Fruit fly (Drosophila melanogaster): Measurements from ENCODE around the gene Sdic4.

Gene Sdic4

DNA sequence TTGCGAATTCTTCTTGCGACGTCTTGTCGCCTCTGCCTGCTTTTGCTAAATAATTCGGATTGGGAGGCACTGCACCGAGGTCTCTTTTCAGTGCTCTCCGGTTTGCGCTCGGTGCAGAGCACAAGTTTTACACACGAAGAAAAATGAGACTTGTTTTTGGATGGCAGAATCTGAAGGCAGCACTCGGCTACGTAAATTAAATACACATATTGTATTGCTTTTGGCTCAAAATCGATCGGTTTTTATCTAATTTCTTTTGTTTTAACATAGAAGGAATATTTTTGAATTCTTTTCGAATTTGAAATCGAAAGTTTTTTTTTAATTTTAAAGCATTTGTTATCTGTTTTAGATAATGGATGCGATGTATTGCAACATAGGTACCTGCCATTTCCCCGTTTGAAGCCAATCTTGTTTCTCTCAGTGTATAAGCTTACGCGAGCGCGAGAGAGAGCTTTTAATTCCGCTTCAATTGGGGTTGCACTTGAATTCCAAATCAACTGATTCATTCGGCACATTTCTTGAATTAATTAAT, 51.3 kb downstream of the Sdic4 start, which contains the start of gene AnxB10:
Gene AnxB10 (minus strand): TSS at position 51 of the 532 bp plus-strand sequence.
- no peak for TF ChIP-seq CG8478 (optimal IDR thresholded peaks at IDR 0.05)
- TF ChIP-seq EcR (GFP tag; optimal IDR thresholded peaks at IDR 0.05): no peak
- TF ChIP-seq usp (GFP tag; optimal IDR thresholded peaks at IDR 0.05): no peak
- TF ChIP-seq Dll (optimal IDR thresholded peaks at IDR 0.05): no peak
- no peak for TF ChIP-seq pan (optimal IDR thresholded peaks at IDR 0.05)
- no peak for TF ChIP-seq psq (optimal IDR thresholded peaks at IDR 0.05)

Data from whole organism.